Worm (Caenorhabditis elegans): ENCODE data around the gene C06E1.11.
A peak's percentile ranks its signal among the peaks of the same experiment; 100 is the strongest.

The C06E1.11 gene

ce11 chrIII:8656055-8656454 lies 39.6 kb upstream of the C06E1.11 start:
- TF ChIP-seq rec-8 (tag; optimal IDR thresholded peaks at IDR 0.05) (no peak), pbrm-1 (GFP tag; IDR thresholded peaks at IDR 0.05) (no peak), mcd-1 (GFP tag; IDR thresholded peaks at IDR 0.05) (no peak), cebp-1 (GFP tag; IDR thresholded peaks at IDR 0.05) (no peak), cebp-1 (tag; optimal IDR thresholded peaks at IDR 0.05) (peak; percentile 29), egl-44 (GFP tag; IDR thresholded peaks at IDR 0.05) (no peak), snpc-4 (GFP tag; optimal IDR thresholded peaks at IDR 0.05) (no peak), snpc-4 (tag; optimal IDR thresholded peaks at IDR 0.05) (no peak)

- TF ChIP-seq ets-4 (GFP tag; optimal IDR thresholded peaks at IDR 0.05), result no peak
- peak; percentile 14 for TF ChIP-seq ztf-26 (tag; optimal IDR thresholded peaks at IDR 0.05)
Measured at ce11 chrIII:8655412-8655811, 38.9 kb upstream of the C06E1.11 start.

- TF ChIP-seq madf-8 (GFP tag; conservative IDR thresholded peaks at IDR 0.05), result no peak
- no peak for TF ChIP-seq Y53G8AR.9 (GFP tag; conservative IDR thresholded peaks at IDR 0.05)
- TF ChIP-seq unc-130 (GFP tag; optimal IDR thresholded peaks at IDR 0.05), result no peak
- peak; percentile 33 for TF ChIP-seq somi-1 (GFP tag; optimal IDR thresholded peaks at IDR 0.05)
Measured at ce11 chrIII:8654400-8654980, 38.0 kb upstream of the C06E1.11 start.

- TF ChIP-seq B0019.2 (GFP tag; conservative IDR thresholded peaks at IDR 0.05), result no peak
- no peak for TF ChIP-seq mxl-1 (tag; optimal IDR thresholded peaks at IDR 0.05)
- TF ChIP-seq K11D2.4 (GFP tag; IDR thresholded peaks at IDR 0.05), result 0 out of 2 replicates have a peak, but pooled peaks have one; percentile 23
- TF ChIP-seq K12H6.12 (tag; optimal IDR thresholded peaks at IDR 0.05), result peak; percentile 23
- TF ChIP-seq dpl-1 (GFP tag; optimal IDR thresholded peaks at IDR 0.05), result no peak
- no peak for TF ChIP-seq aptf-3 (GFP tag; IDR thresholded peaks at IDR 0.05)
- no peak for TF ChIP-seq ztf-26 (tag; optimal IDR thresholded peaks at IDR 0.05)
- TF ChIP-seq madf-10 (tag; optimal IDR thresholded peaks at IDR 0.05), result no peak
- TF ChIP-seq madf-3 (GFP tag; IDR thresholded peaks at IDR 0.05), result no peak
- TF ChIP-seq nhr-90 (tag; optimal IDR thresholded peaks at IDR 0.05), result no peak
- peak; percentile 82 for TF ChIP-seq ama-1 (optimal IDR thresholded peaks at IDR 0.05)
- no peak for TF ChIP-seq ama-1 (GFP tag; optimal IDR thresholded peaks at IDR 0.05)
- TF ChIP-seq nhr-27 (tag; optimal IDR thresholded peaks at IDR 0.05), result no peak
- no peak for TF ChIP-seq nhr-80 (tag; optimal IDR thresholded peaks at IDR 0.05)
- TF ChIP-seq ceh-79 (tag; optimal IDR thresholded peaks at IDR 0.05), result no peak
- 0 out of 2 replicates have a peak, but pooled peaks have one; percentile 12 for TF ChIP-seq attf-3 (GFP tag; conservative IDR thresholded peaks at IDR 0.05)
- TF ChIP-seq B0261.1 (tag; optimal IDR thresholded peaks at IDR 0.05), result no peak
- TF ChIP-seq lin-26 (GFP tag; IDR thresholded peaks at IDR 0.05), result no peak
Measured at ce11 chrIII:8653875-8654386, 37.4 kb upstream of the C06E1.11 start, which contains the start of gene F22B7.9. TSS of gene F22B7.9 (minus strand) at chrIII:8653925.

ce11 chrIII:8653457-8653856 lies 37.0 kb upstream of the C06E1.11 start:
- no peak for TF ChIP-seq lsy-27 (tag; optimal IDR thresholded peaks at IDR 0.05; ENCODE audit: borderline replicate concordance, insufficient read depth)
- TF ChIP-seq lin-35 (GFP tag; optimal IDR thresholded peaks at IDR 0.05), result no peak
- TF ChIP-seq tlf-1 (GFP tag; optimal IDR thresholded peaks at IDR 0.05), result no peak
- TF ChIP-seq cebp-1 (GFP tag; IDR thresholded peaks at IDR 0.05), result no peak
- no peak for TF ChIP-seq cebp-1 (tag; optimal IDR thresholded peaks at IDR 0.05)
- TF ChIP-seq madf-6 (GFP tag; IDR thresholded peaks at IDR 0.05), result peak; percentile 52
- TF ChIP-seq bed-1 (GFP tag; IDR thresholded peaks at IDR 0.05), result no peak
- no peak for TF ChIP-seq let-526 (GFP tag; IDR thresholded peaks at IDR 0.05)
- no peak for TF ChIP-seq Y79H2A.3 (GFP tag; conservative IDR thresholded peaks at IDR 0.05)
- TF ChIP-seq nhr-80 (tag; optimal IDR thresholded peaks at IDR 0.05), result no peak
- TF ChIP-seq somi-1 (GFP tag; optimal IDR thresholded peaks at IDR 0.05), result no peak
- TF ChIP-seq ceh-79 (tag; optimal IDR thresholded peaks at IDR 0.05), result no peak
- TF ChIP-seq D2030.7 (GFP tag; IDR thresholded peaks at IDR 0.05), result no peak
- TF ChIP-seq lin-26 (GFP tag; IDR thresholded peaks at IDR 0.05), result peak; percentile 57; the same call in 1 of the 2 replicates
- TF ChIP-seq mes-4 (tag; optimal IDR thresholded peaks at IDR 0.05), result no peak
- TF ChIP-seq ztf-6 (GFP tag; IDR thresholded peaks at IDR 0.05), result no peak
- TF ChIP-seq F22D6.2 (tag; optimal IDR thresholded peaks at IDR 0.05), result no peak
- no peak for TF ChIP-seq repo-1 (tag; optimal IDR thresholded peaks at IDR 0.05)
